Worm (Caenorhabditis elegans): Measurements from ENCODE around the gene Y51H4A.13.

Y51H4A.13 gene

DNA sequence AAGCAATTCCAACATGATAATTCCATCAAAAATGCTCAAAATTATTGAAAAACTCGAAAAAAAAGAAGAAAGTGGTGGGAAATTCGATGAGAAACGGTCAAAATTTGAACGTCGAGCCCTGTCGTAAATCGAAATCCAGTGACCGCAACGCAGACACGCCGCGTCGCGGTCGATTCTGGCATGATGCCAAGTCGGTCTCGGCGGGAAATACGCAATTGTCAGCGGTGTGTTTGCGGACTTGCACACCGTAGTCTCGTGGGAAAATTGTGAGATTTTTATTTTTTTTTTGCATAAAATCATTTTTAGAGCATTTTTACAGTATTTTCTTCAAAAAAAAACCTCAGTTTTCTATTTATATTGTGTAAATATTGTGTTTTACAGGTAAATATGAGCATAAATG lies 10.1 kb upstream of the Y51H4A.13 start, which contains the start of gene tsr-2 (continued):
- TF ChIP-seq hlh-17 (GFP tag; optimal IDR thresholded peaks at IDR 0.05; ENCODE audit: borderline replicate concordance) (no peak), mep-1 (tag; optimal IDR thresholded peaks at IDR 0.05) (peak; percentile 97), fkh-4 (tag; optimal IDR thresholded peaks at IDR 0.05; ENCODE audit: borderline replicate concordance) (peak; percentile 41), elt-3 (tag; optimal IDR thresholded peaks at IDR 0.05) (peak in 2 of 6 experiments; percentile 16 to 71), grh-1 (GFP tag; IDR thresholded peaks at IDR 0.05) (peak; percentile 79), mab-9 (GFP tag; IDR thresholded peaks at IDR 0.05) (peak; percentile 77), pag-3 (tag; optimal IDR thresholded peaks at IDR 0.05; ENCODE audit: borderline replicate concordance, insufficient read depth) (peak; percentile 85), Y116A8C.19 (tag; optimal IDR thresholded peaks at IDR 0.05; ENCODE audit: borderline replicate concordance) (no peak), nhr-11 (tag; optimal IDR thresholded peaks at IDR 0.05) (peak; percentile 39), jun-1 (tag; optimal IDR thresholded peaks at IDR 0.05) (peak; percentile 89), fos-1 (tag; optimal IDR thresholded peaks at IDR 0.05) (peak; percentile 89), ces-1 (GFP tag; optimal IDR thresholded peaks at IDR 0.05) (no peak), mef-2 (tag; optimal IDR thresholded peaks at IDR 0.05) (peak; percentile 57), nhr-237 (tag; optimal IDR thresholded peaks at IDR 0.05) (peak; percentile 38), nhr-47 (tag; optimal IDR thresholded peaks at IDR 0.05) (peak; percentile 93), zag-1 (tag; optimal IDR thresholded peaks at IDR 0.05) (no peak), ets-5 (GFP tag; IDR thresholded peaks at IDR 0.05) (no peak), nhr-77 (tag; optimal IDR thresholded peaks at IDR 0.05) (peak; percentile 89), ceh-88 (GFP tag; IDR thresholded peaks at IDR 0.05) (peak; percentile 75), fkh-8 (tag; optimal IDR thresholded peaks at IDR 0.05) (peak; percentile 91), sptf-1 (tag; optimal IDR thresholded peaks at IDR 0.05) (no peak), ztf-4 (tag; optimal IDR thresholded peaks at IDR 0.05) (peak; percentile 71), nhr-76 (tag; optimal IDR thresholded peaks at IDR 0.05) (no peak), ceh-82 (tag; optimal IDR thresholded peaks at IDR 0.05) (peak; percentile 93 to 96 (median 94)), mdl-1 (tag; optimal IDR thresholded peaks at IDR 0.05) (peak in 1 of 2 experiments; percentile 88), nhr-84 (tag; optimal IDR thresholded peaks at IDR 0.05) (no peak), xbp-1 (tag; optimal IDR thresholded peaks at IDR 0.05) (peak; percentile 91), lin-35 (GFP tag; optimal IDR thresholded peaks at IDR 0.05) (peak; percentile 90 to 94), lsy-2 (tag; optimal IDR thresholded peaks at IDR 0.05) (peak; percentile 99), swsn-7 (tag; optimal IDR thresholded peaks at IDR 0.05) (peak; percentile 91), nhr-19 (GFP tag; conservative IDR thresholded peaks at IDR 0.05) (peak; percentile 90), dsc-1 (tag; optimal IDR thresholded peaks at IDR 0.05) (peak; percentile 89), unc-98 (GFP tag; IDR thresholded peaks at IDR 0.05) (peak; percentile 70), nhr-20 (tag; optimal IDR thresholded peaks at IDR 0.05) (peak; percentile 92), snu-23 (GFP tag; optimal IDR thresholded peaks at IDR 0.05) (peak; percentile 96), efl-3 (GFP tag; optimal IDR thresholded peaks at IDR 0.05) (no peak), nhr-90 (tag; optimal IDR thresholded peaks at IDR 0.05; ENCODE audit: poor library complexity) (peak; percentile 89), aly-2 (tag; optimal IDR thresholded peaks at IDR 0.05) (peak; percentile 69), unc-130 (tag; optimal IDR thresholded peaks at IDR 0.05) (peak; percentile 85), egl-27 (tag; optimal IDR thresholded peaks at IDR 0.05) (peak; percentile 33 to 47), irx-1 (tag; optimal IDR thresholded peaks at IDR 0.05) (peak; percentile 79), tbx-2 (tag; optimal IDR thresholded peaks at IDR 0.05) (peak; percentile 94), ceh-90 (tag; optimal IDR thresholded peaks at IDR 0.05) (peak; percentile 10), sox-4 (tag; optimal IDR thresholded peaks at IDR 0.05) (peak; percentile 53), F16B12.6 (tag; optimal IDR thresholded peaks at IDR 0.05) (peak; percentile 99), tlp-1 (tag; optimal IDR thresholded peaks at IDR 0.05) (no peak), vab-15 (tag; optimal IDR thresholded peaks at IDR 0.05) (peak; percentile 14), nhr-85 (tag) (peak; percentile 93), lin-13 (GFP tag; optimal IDR thresholded peaks at IDR 0.05) (peak; percentile 91)
